Worm (Caenorhabditis elegans) whole organism, young adult: Measurements from ENCODE around the gene sup-26.

Source experiments
- B0261.1 ChIP-seq: sonication (generic microtip); optimal IDR thresholded peaks from 2 replicates; lab custom pipeline; 2016; ENCODE audit warnings: mild to moderate bottlenecking, missing genetic modification characterization, moderate library complexity, missing compliant biosample characterization
- D2030.7 ChIP-seq: fragments of 200-800 bp; sonication (Bioruptor generic); IDR thresholded peaks from 2 replicates; pipeline ENCODE4 v1.3.6; 2022; ENCODE audit warnings: missing genetic modification reagents, missing genetic modification characterization, missing compliant biosample characterization
- F23B12.7 ChIP-seq: sonication (generic microtip); optimal IDR thresholded peaks from 2 replicates; lab custom pipeline; 2017; ENCODE audit warnings: missing genetic modification characterization, mild to moderate bottlenecking, missing compliant biosample characterization, antibody characterized with exemption, moderate library complexity; ENCODE audit not compliant: insufficient read depth
- F49E8.2 ChIP-seq: sonication (generic microtip); optimal IDR thresholded peaks from 3 replicates; lab custom pipeline; 2017; ENCODE audit warnings: missing genetic modification characterization, mild to moderate bottlenecking, missing compliant biosample characterization, antibody characterized with exemption, moderate library complexity; ENCODE audit not compliant: insufficient read depth
- F52B5.7 ChIP-seq: sonication (generic microtip); optimal IDR thresholded peaks from 2 replicates; lab custom pipeline; 2016; ENCODE audit warnings: mild to moderate bottlenecking, missing genetic modification characterization, missing compliant biosample characterization
- F55B11.4 ChIP-seq: sonication (generic microtip); optimal IDR thresholded peaks from 2 replicates; lab custom pipeline; 2016; ENCODE audit warnings: missing compliant biosample characterization, missing genetic modification characterization, borderline replicate concordance; ENCODE audit not compliant: insufficient read depth
- F57A8.1 ChIP-seq: fragments of 200-800 bp; sonication (Bioruptor generic); optimal IDR thresholded peaks from 2 replicates; lab custom pipeline; 2018; ENCODE audit warnings: mild to moderate bottlenecking, missing genetic modification characterization, moderate library complexity, missing compliant biosample characterization
- Y67H2A.10 ChIP-seq: fragments of 200-800 bp; sonication (Bioruptor generic); conservative IDR thresholded peaks from 2 replicates; pipeline ENCODE4 v1.3.6; 2022; ENCODE audit warnings: missing genetic modification reagents, missing genetic modification characterization, missing compliant biosample characterization
- Y95B8A.8 ChIP-seq: fragments of 200-800 bp; sonication (Bioruptor generic); IDR thresholded peaks from 2 replicates; pipeline ENCODE4 v1.3.6; 2022; ENCODE audit warnings: missing genetic modification reagents, missing genetic modification characterization, missing compliant biosample characterization
- aptf-3 ChIP-seq: fragments of 200-800 bp; sonication (Bioruptor generic); IDR thresholded peaks from 2 replicates; pipeline ENCODE4 v1.3.6; 2022; ENCODE audit warnings: missing genetic modification characterization, missing compliant biosample characterization
- attf-5 ChIP-seq: fragments of 200-800 bp; sonication (Bioruptor generic); optimal IDR thresholded peaks from 2 replicates; lab custom pipeline; 2018; ENCODE audit warnings: mild to moderate bottlenecking, missing genetic modification characterization, missing compliant biosample characterization
- bed-1 ChIP-seq: fragments of 200-800 bp; sonication (Bioruptor generic); IDR thresholded peaks from 2 replicates; pipeline ENCODE4 v1.3.6; 2022; ENCODE audit warnings: missing genetic modification reagents, missing genetic modification characterization, missing compliant biosample characterization
- ceh-58 ChIP-seq: fragments of 200-800 bp; sonication (Bioruptor generic); IDR thresholded peaks from 2 replicates; pipeline ENCODE4 v1.3.6; 2022; ENCODE audit warnings: missing genetic modification characterization, missing compliant biosample characterization
- ceh-91 ChIP-seq: fragments of 200-800 bp; sonication (Bioruptor generic); IDR thresholded peaks from 2 replicates; pipeline ENCODE4 v1.3.6; 2022; ENCODE audit warnings: missing genetic modification reagents, missing genetic modification characterization, missing compliant biosample characterization
- chd-7 ChIP-seq: sonication (generic microtip); optimal IDR thresholded peaks from 2 replicates; lab custom pipeline; 2016; ENCODE audit warnings: mild to moderate bottlenecking, missing genetic modification characterization, moderate library complexity, missing compliant biosample characterization
- die-1 ChIP-seq: sonication (generic microtip); optimal IDR thresholded peaks from 2 replicates; lab custom pipeline; 2016; ENCODE audit warnings: missing genotype, mild to moderate bottlenecking, missing genetic modification characterization, missing compliant biosample characterization
- dpff-1 ChIP-seq: sonication (generic microtip); optimal IDR thresholded peaks from 2 replicates; lab custom pipeline; 2017; ENCODE audit warnings: mild to moderate bottlenecking, missing genetic modification characterization, missing compliant biosample characterization
- dpl-1 ChIP-seq: fragments of 150-350 bp; optimal IDR thresholded peaks from 2 replicates; lab custom pipeline; 2014; ENCODE audit warnings: missing biosample characterization, missing genetic modification reagents, missing genetic modification characterization
- ets-4 ChIP-seq: fragments of 200-800 bp; sonication (Bioruptor generic); optimal IDR thresholded peaks from 2 replicates; lab custom pipeline; 2018; ENCODE audit warnings: mild to moderate bottlenecking, missing genetic modification characterization, missing compliant biosample characterization
- him-1 ChIP-seq: sonication (generic microtip); optimal IDR thresholded peaks from 2 replicates; lab custom pipeline; 2016; ENCODE audit warnings: missing genotype, missing genetic modification reagents, missing genetic modification characterization, missing compliant biosample characterization
- hrde-1 ChIP-seq: sonication (generic microtip); optimal IDR thresholded peaks from 2 replicates; lab custom pipeline; 2016; ENCODE audit warnings: missing genetic modification characterization, mild to moderate bottlenecking, missing compliant biosample characterization, moderate library complexity, missing genotype, missing genetic modification reagents, borderline replicate concordance
- hsf-1 ChIP-seq: fragments of 200-800 bp; sonication (Bioruptor generic); IDR thresholded peaks from 2 replicates; pipeline ENCODE4 v1.3.6; 2022; ENCODE audit warnings: missing genetic modification reagents, missing genetic modification characterization, missing compliant biosample characterization
- let-607 ChIP-seq, 2 experiments: fragments of 200-800 bp in 1 of 2; sonication (Bioruptor generic) in 1 of 2; sonication (generic microtip) in 1 of 2; optimal IDR thresholded peaks; 2 replicates each; lab custom pipeline; 2016 to 2018; ENCODE audit warnings: mild to moderate bottlenecking in 2 of 2, missing compliant biosample characterization in 2 of 2, missing genetic modification characterization in 2 of 2, moderate library complexity in 2 of 2, missing genotype in 1 of 2
- lin-26 ChIP-seq: fragments of 200-800 bp; sonication (Bioruptor generic); IDR thresholded peaks from 2 replicates; pipeline ENCODE4 v1.3.6; 2022; ENCODE audit warnings: missing genetic modification reagents, missing genetic modification characterization, missing compliant biosample characterization
- lin-35 ChIP-seq, 3 experiments: fragments of 150-350 bp in 2 of 3; sonication (generic microtip) in 1 of 3; optimal IDR thresholded peaks; 2 replicates each; lab custom pipeline; 2014 to 2018; ENCODE audit warnings: missing biosample characterization in 3 of 3, missing genetic modification characterization in 3 of 3, missing genetic modification reagents in 3 of 3
- lin-40 ChIP-seq: sonication (generic microtip); optimal IDR thresholded peaks from 2 replicates; lab custom pipeline; 2016; ENCODE audit warnings: missing genetic modification characterization, mild to moderate bottlenecking, missing compliant biosample characterization, missing genotype, missing genetic modification reagents
- lir-1 ChIP-seq: fragments of 200-800 bp; sonication (Bioruptor generic); conservative IDR thresholded peaks from 2 replicates; pipeline ENCODE4 v1.3.6; 2022; ENCODE audit warnings: missing genetic modification reagents, missing genetic modification characterization, missing compliant biosample characterization
- lsy-27 ChIP-seq: sonication (generic microtip); optimal IDR thresholded peaks from 2 replicates; lab custom pipeline; 2017; ENCODE audit warnings: missing genetic modification characterization, mild to moderate bottlenecking, missing compliant biosample characterization, antibody characterized with exemption, missing genotype, borderline replicate concordance; ENCODE audit not compliant: insufficient read depth
- madf-3 ChIP-seq: fragments of 200-800 bp; sonication (Bioruptor generic); IDR thresholded peaks from 2 replicates; pipeline ENCODE4 v1.3.6; 2022; ENCODE audit warnings: missing genetic modification reagents, missing genetic modification characterization, missing compliant biosample characterization
- madf-6 ChIP-seq: fragments of 200-800 bp; sonication (Bioruptor generic); IDR thresholded peaks from 2 replicates; pipeline ENCODE4 v1.3.6; 2022; ENCODE audit warnings: missing genetic modification reagents, missing genetic modification characterization, missing compliant biosample characterization
- madf-8 ChIP-seq: fragments of 200-800 bp; sonication (Bioruptor generic); conservative IDR thresholded peaks from 2 replicates; pipeline ENCODE4 v1.3.6; 2022; ENCODE audit warnings: missing genetic modification reagents, missing genetic modification characterization, missing compliant biosample characterization
- mel-28 ChIP-seq: sonication (generic microtip); optimal IDR thresholded peaks from 2 replicates; lab custom pipeline; 2016; ENCODE audit warnings: borderline replicate concordance, mild to moderate bottlenecking, missing genetic modification characterization, missing compliant biosample characterization
- nfya-2 ChIP-seq: fragments of 200-800 bp; sonication (Bioruptor generic); IDR thresholded peaks from 2 replicates; pipeline ENCODE4 v1.3.6; 2022; ENCODE audit warnings: missing genetic modification reagents, missing genetic modification characterization, missing compliant biosample characterization
- nfyb-1 ChIP-seq: fragments of 200-800 bp; sonication (Bioruptor generic); IDR thresholded peaks from 2 replicates; pipeline ENCODE4 v1.3.6; 2022; ENCODE audit warnings: missing genetic modification reagents, missing genetic modification characterization, missing compliant biosample characterization
- nhr-179 ChIP-seq: sonication (generic microtip); optimal IDR thresholded peaks from 2 replicates; lab custom pipeline; 2016; ENCODE audit warnings: mild to moderate bottlenecking, missing genetic modification characterization, missing compliant biosample characterization
- nhr-27 ChIP-seq: fragments of 200-800 bp; sonication (Bioruptor generic); optimal IDR thresholded peaks from 2 replicates; lab custom pipeline; 2018; ENCODE audit warnings: mild to moderate bottlenecking, missing genetic modification characterization, moderate library complexity, missing compliant biosample characterization
- nhr-80 ChIP-seq: sonication (generic microtip); optimal IDR thresholded peaks from 2 replicates; lab custom pipeline; 2016; ENCODE audit warnings: missing genetic modification characterization, missing compliant biosample characterization
- pbrm-1 ChIP-seq: fragments of 200-800 bp; sonication (Bioruptor generic); IDR thresholded peaks from 2 replicates; pipeline ENCODE4 v1.3.6; 2022; ENCODE audit warnings: missing genetic modification reagents, missing genetic modification characterization, missing compliant biosample characterization
- sdz-38 ChIP-seq: sonication (generic microtip); optimal IDR thresholded peaks from 2 replicates; lab custom pipeline; 2016; ENCODE audit warnings: missing genotype, missing genetic modification characterization, missing compliant biosample characterization
- snpc-1.1 ChIP-seq: sonication (generic microtip); optimal IDR thresholded peaks from 2 replicates; lab custom pipeline; 2017; ENCODE audit warnings: missing genetic modification characterization, mild to moderate bottlenecking, missing compliant biosample characterization, antibody characterized with exemption, moderate library complexity, missing genotype, missing genetic modification reagents; ENCODE audit not compliant: insufficient read depth
- tlf-1 ChIP-seq: fragments of 200-800 bp; sonication (Bioruptor generic); optimal IDR thresholded peaks from 2 replicates; lab custom pipeline; 2018; ENCODE audit warnings: mild to moderate bottlenecking, missing genetic modification characterization, missing compliant biosample characterization
- unc-130 ChIP-seq: sonication (generic microtip); optimal IDR thresholded peaks from 2 replicates; lab custom pipeline; 2016; ENCODE audit warnings: missing genetic modification reagents, missing genetic modification characterization, missing compliant biosample characterization
- unc-62 ChIP-seq: fragments of 150-350 bp; optimal IDR thresholded peaks from 2 replicates; lab custom pipeline; 2014; ENCODE audit warnings: missing biosample characterization, missing genetic modification reagents, missing genetic modification characterization
- zfh-2 ChIP-seq: fragments of 200-800 bp; sonication (Bioruptor generic); conservative IDR thresholded peaks from 2 replicates; pipeline ENCODE4 v1.3.6; 2022; ENCODE audit warnings: missing genetic modification reagents, missing genetic modification characterization, missing compliant biosample characterization
- ztf-18 ChIP-seq: sonication (generic microtip); optimal IDR thresholded peaks from 2 replicates; lab custom pipeline; 2016; ENCODE audit warnings: missing genotype, mild to moderate bottlenecking, missing genetic modification characterization, missing compliant biosample characterization
- ztf-22 ChIP-seq: fragments of 200-800 bp; sonication (Bioruptor generic); optimal IDR thresholded peaks from 2 replicates; lab custom pipeline; 2018; ENCODE audit warnings: mild to moderate bottlenecking, missing genetic modification characterization, moderate library complexity, missing compliant biosample characterization
- ztf-28 ChIP-seq: fragments of 200-800 bp; sonication (Bioruptor generic); IDR thresholded peaks from 2 replicates; pipeline ENCODE4 v1.3.6; 2022; ENCODE audit warnings: missing genetic modification reagents, missing genetic modification characterization, missing compliant biosample characterization
- ztf-3 ChIP-seq: fragments of 200-800 bp; sonication (Bioruptor generic); optimal IDR thresholded peaks from 2 replicates; lab custom pipeline; 2018; ENCODE audit warnings: mild to moderate bottlenecking, missing genetic modification characterization, missing compliant biosample characterization

Gene sup-26

DNA sequence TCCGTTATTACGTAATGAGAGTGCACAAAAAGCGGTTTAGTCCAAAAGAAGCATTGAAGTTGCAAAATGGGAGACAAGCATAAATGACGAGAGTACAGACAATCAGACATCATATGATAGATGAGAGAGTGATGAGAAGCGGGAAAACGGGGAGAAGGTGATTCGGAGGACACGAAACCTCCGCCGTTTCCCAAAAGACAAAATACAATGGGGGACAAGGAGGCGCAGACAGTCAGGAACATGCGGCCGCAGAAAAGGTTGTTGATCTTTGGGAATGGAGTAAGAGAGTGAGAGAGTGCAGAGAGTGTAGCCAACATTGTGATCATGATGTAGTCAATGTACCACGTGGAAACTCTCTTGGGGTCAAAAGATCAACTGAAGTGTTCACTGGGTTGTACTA, 42.4 kb downstream of the sup-26 start (continued):
- TF ChIP-seq ztf-28 (no peak), ztf-22 (GFP tag; lab: Kevin White, UChicago) (peak; percentile 86), Y95B8A.8 (no peak), hsf-1 (GFP tag; lab: Robert Waterston, UW) (no peak), ztf-18 (peak; percentile 66), attf-5 (peak; percentile 94), lir-1 (no peak; the same call in 1 of the 2 replicates), ceh-58 (GFP tag; lab: Robert Waterston, UW) (no peak), bed-1 (GFP tag; lab: Robert Waterston, UW) (no peak), pbrm-1 (GFP tag; lab: Robert Waterston, UW) (peak; percentile 71; the same call in 1 of the 2 replicates), him-1 (tag; lab: Kevin White, UChicago) (no peak), mel-28 (tag; lab: Kevin White, UChicago) (no peak), zfh-2 (GFP tag; lab: Robert Waterston, UW) (no peak), nfyb-1 (peak; percentile 86), unc-62 (GFP tag; lab: Kevin White, UChicago) (peak; percentile 50), F23B12.7 (tag; lab: Kevin White, UChicago) (peak; percentile 33), nhr-27 (tag; lab: Kevin White, UChicago) (no peak), F52B5.7 (no peak), nhr-80 (tag; lab: Kevin White, UChicago) (peak; percentile 93), let-607 (tag; optimal IDR thresholded peaks at IDR 0.05; lab: Kevin White, UChicago) (peak; percentile 72), lin-40 (tag; lab: Kevin White, UChicago) (peak; percentile 93), F49E8.2 (tag; lab: Kevin White, UChicago) (no peak), Y67H2A.10 (GFP tag; lab: Robert Waterston, UW) (no peak), D2030.7 (GFP tag; lab: Robert Waterston, UW) (no peak), tlf-1 (GFP tag; lab: Kevin White, UChicago) (peak; percentile 56), chd-7 (peak; percentile 92), F55B11.4 (tag; lab: Kevin White, UChicago) (no peak), ceh-91 (GFP tag; lab: Robert Waterston, UW) (no peak), lin-26 (GFP tag; lab: Robert Waterston, UW) (peak; percentile 57; the same call in 1 of the 2 replicates), hrde-1 (tag; lab: Kevin White, UChicago) (no peak), lsy-27 (peak; percentile 28), ztf-3 (peak; percentile 52), madf-3 (no peak), lin-35 (GFP tag; optimal IDR thresholded peaks at IDR 0.05; lab: Kevin White, UChicago) (peak in 1 of 3 experiments; percentile 46), nhr-179 (tag; lab: Kevin White, UChicago) (no peak), aptf-3 (no peak), dpff-1 (tag; lab: Kevin White, UChicago) (no peak), dpl-1 (GFP tag; lab: Kevin White, UChicago) (no peak), snpc-1.1 (tag; lab: Kevin White, UChicago) (no peak), sdz-38 (tag; lab: Kevin White, UChicago) (no peak), F57A8.1 (no peak), madf-8 (GFP tag; lab: Robert Waterston, UW) (no peak), madf-6 (GFP tag; lab: Robert Waterston, UW) (peak; percentile 42; the same call in 1 of the 2 replicates), unc-130 (GFP tag; lab: Kevin White, UChicago) (no peak), ets-4 (GFP tag; lab: Kevin White, UChicago) (no peak), die-1 (tag; lab: Kevin White, UChicago) (peak; percentile 71), B0261.1 (tag; lab: Kevin White, UChicago) (no peak), nfya-2 (GFP tag; lab: Robert Waterston, UW) (no peak)
